Worm (Caenorhabditis elegans) whole organism, young adult: ENCODE measurements around the gene C25D7.9.

Source experiments
- K12H6.12 ChIP-seq: fragments of 200-800 bp; sonication (Bioruptor generic); optimal IDR thresholded peaks from 2 replicates; lab custom pipeline; 2018; ENCODE audit warnings: mild to moderate bottlenecking, missing genetic modification characterization, missing compliant biosample characterization
- ama-1 ChIP-seq, 3 experiments: fragments of 150-350 bp in 1 of 3; sonication (generic microtip) in 2 of 3; optimal IDR thresholded peaks; 2 replicates each; lab custom pipeline; 2014 to 2018; ENCODE audit warnings: missing biosample characterization in 2 of 3, missing genetic modification characterization in 2 of 3, missing genetic modification reagents in 2 of 3

ce11 chrV:15069435-15069985 lies 4.6 kb downstream of the C25D7.9 start:
- TF ChIP-seq ama-1 (optimal IDR thresholded peaks at IDR 0.05; lab: Kevin White, UChicago) (no peak), ama-1 (GFP tag; optimal IDR thresholded peaks at IDR 0.05; lab: Kevin White, UChicago) (no peak), K12H6.12 (no peak)
